Fruit fly (Drosophila melanogaster): Measurements from ENCODE around the gene CG14332.

- TF ChIP-seq ttk (optimal IDR thresholded peaks at IDR 0.05): no peak
- no peak for TF ChIP-seq Myc (optimal IDR thresholded peaks at IDR 0.05)
- TF ChIP-seq insv (optimal IDR thresholded peaks at IDR 0.05): no peak
Observed at dm6 chr3R:17401289-17401752, 20.7 kb downstream of the CG14332 start.
